Fruit fly (Drosophila melanogaster) whole organism, larva: Measurements from ENCODE around the gene spn-F.

Experiments
- noc ChIP-seq: fragments of 200-800 bp; sonication (Bioruptor generic); optimal IDR thresholded peaks from 3 replicates; lab custom pipeline; 2019; ENCODE audit warnings: missing biosample characterization, mild to moderate bottlenecking, missing genetic modification characterization, moderate library complexity

Gene spn-F

DNA sequence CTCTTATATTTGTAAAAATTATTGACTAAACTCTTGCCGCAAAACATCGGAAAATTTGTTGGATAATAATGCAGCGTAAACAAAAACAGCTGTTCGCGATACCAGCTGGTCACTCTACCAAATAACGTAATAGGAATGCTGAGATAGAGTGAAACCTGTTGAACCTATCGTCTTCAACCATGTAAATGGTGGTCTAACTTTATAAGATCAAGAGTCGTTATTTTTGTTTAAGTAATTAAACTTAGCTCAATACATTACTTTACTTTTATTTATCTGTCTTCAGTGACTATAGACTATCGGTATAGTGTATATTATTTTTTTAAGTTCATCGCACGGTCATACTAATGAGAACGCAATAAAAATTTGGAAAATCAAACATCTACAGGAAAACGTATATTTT is at the start of gene spn-F, which contains the start of gene CG1750:
TSS of gene spn-F (plus strand) at position 320 of the 400 bp plus-strand sequence.
TSS of gene CG1750 (minus strand) at position 93 of the 400 bp plus-strand sequence.
- TF ChIP-seq noc (tag; lab: Kevin White, UChicago): no peak

- TF ChIP-seq noc (tag; lab: Kevin White, UChicago): no peak
These were observed 44.3 kb upstream of the spn-F start, which contains the start of gene chp for dm6 chr3R:31210630-31211029. chp (minus strand) TSS chr3R:31210730.

DNA sequence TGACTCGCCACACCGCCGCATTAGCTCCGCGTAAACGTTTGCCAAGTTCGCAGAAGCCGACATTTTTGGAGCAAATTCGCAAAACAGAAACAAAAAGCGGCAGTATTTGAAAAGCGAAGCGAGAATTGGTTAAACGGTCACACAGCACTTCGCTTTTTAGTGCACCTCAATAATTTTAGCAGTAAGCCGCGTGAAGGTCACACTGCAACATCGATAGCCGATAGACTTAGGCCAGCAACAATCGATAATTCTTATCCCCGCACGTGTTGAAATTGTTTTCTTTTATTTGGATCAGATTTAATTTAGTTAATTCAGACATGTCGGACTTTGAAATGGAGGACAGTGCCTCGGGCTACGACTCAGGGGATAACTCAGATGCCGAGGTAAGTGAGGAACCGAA is 41.7 kb upstream of the spn-F start, which contains the start of the genes Zwilch and CG1542:
TSS of gene Zwilch (minus strand) at position 150 of the 400 bp plus-strand sequence.
TSS of gene CG1542 (plus strand) at position 232 of the 400 bp plus-strand sequence.
- TF ChIP-seq noc (tag; lab: Kevin White, UChicago): no peak

DNA sequence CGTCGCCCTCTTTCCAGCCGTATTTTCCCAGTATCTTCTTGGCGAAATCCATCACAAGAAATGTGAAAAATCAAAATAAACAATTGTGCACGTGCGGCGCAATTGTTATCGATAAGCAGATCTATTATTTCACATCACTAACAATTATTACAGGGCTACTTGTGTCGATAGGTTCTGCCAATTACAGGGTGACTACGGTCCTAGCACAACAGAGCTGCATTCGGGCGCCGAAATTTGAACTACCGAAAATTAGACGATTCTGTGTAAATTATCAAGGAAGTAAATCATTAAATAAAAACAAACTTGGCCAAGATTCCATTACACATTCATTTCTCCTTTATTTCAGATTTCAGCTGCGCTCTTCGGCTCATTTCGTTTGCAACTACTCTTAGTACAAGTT is 39.1 kb upstream of the spn-F start, which contains the start of gene CG15561:
TSS of gene CG15561 (minus strand) at position 113 of the 400 bp plus-strand sequence.
- TF ChIP-seq noc (tag; lab: Kevin White, UChicago): no peak

- TF ChIP-seq noc (tag; lab: Kevin White, UChicago): peak; percentile 10
These were observed 36.6 kb upstream of the spn-F start for dm6 chr3R:31218214-31218876.

- peak; percentile 48 for TF ChIP-seq noc (tag; lab: Kevin White, UChicago)
These were observed 35.6 kb upstream of the spn-F start, which contains the start of gene ATPsynC for dm6 chr3R:31218997-31219992. ATPsynC (minus strand) TSS chr3R:31219630.

- TF ChIP-seq noc (tag; lab: Kevin White, UChicago): no peak
These were observed 34.2 kb upstream of the spn-F start, which contains the start of gene CG12054 for dm6 chr3R:31220456-31221336. CG12054 (plus strand) TSS chr3R:31220702.

dm6 chr3R:31221337-31222047 is 33.4 kb upstream of the spn-F start:
- TF ChIP-seq noc (tag; lab: Kevin White, UChicago): peak; percentile 25

- TF ChIP-seq noc (tag; lab: Kevin White, UChicago): peak; percentile 49
These were observed 32.6 kb upstream of the spn-F start for dm6 chr3R:31222125-31222889.

dm6 chr3R:31222890-31223569 is 31.9 kb upstream of the spn-F start:
- no peak for TF ChIP-seq noc (tag; lab: Kevin White, UChicago)

dm6 chr3R:31223971-31224860 is 30.7 kb upstream of the spn-F start:
- TF ChIP-seq noc (tag; lab: Kevin White, UChicago): peak; percentile 74
